Fruit fly (Drosophila melanogaster) whole organism, wandering third instar larva: ENCODE data around the gene Ude.

Experiments
- dl ChIP-seq, 2 experiments: fragments of 175-275, 200-275 bp in 1 of 2; fragments of 200-275 bp in 1 of 2; sonication (Bioruptor generic); optimal IDR thresholded peaks; lab custom pipeline; 2018; ENCODE audit warnings: mild to moderate bottlenecking in 2 of 2, missing biosample characterization in 2 of 2, missing genetic modification characterization in 2 of 2, moderate library complexity in 2 of 2; ENCODE audit not compliant: partially characterized antibody in 2 of 2, insufficient read depth in 1 of 2
- usp ChIP-seq: fragments of >200 bp; optimal IDR thresholded peaks from 2 replicates; lab custom pipeline; 2017; ENCODE audit warnings: missing biosample characterization, missing genetic modification characterization

DNA sequence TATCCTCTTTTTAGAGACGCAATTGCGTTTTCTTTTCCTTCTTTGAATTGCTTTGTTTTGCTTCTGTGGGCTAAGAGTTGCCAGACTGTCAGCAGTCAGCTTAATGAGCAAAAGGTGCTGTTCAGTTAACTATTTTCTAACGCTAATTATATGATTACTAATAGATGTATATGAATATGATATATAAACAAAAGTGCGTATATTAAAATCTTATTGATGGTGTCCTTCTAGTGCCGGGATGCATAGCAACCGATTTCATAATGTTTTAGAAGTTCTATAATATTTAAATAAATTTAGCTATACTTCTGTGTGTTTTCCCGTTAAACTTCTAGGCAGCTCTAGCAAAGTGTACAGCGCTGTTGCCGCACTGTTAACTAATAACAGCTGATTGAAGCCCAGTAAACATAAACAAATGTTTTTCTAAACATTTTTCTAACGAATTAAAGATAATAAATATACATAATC, 30.5 kb upstream of the Ude start, which contains the start of the genes Kaz and CG43273:
- TF ChIP-seq usp (GFP tag; lab: Kevin White, UChicago) (no peak), dl (GFP tag; optimal IDR thresholded peaks at IDR 0.05; lab: Kevin White, UChicago; ENCODE audit: insufficient read depth in 1 of 2, partially characterized antibody in 2 of 2) (no peak)
